Worm (Caenorhabditis elegans): ENCODE measurements around the gene C50B6.1.

- TF ChIP-seq nhr-12 (tag; optimal IDR thresholded peaks at IDR 0.05) (no peak), lin-13 (GFP tag; optimal IDR thresholded peaks at IDR 0.05) (no peak), nhr-77 (tag; optimal IDR thresholded peaks at IDR 0.05) (no peak), ceh-82 (tag; optimal IDR thresholded peaks at IDR 0.05) (no peak), jun-1 (tag; optimal IDR thresholded peaks at IDR 0.05) (no peak)
Observed at ce11 chrV:13345867-13346328, 37.2 kb downstream of the C50B6.1 start, which contains the start of gene twk-43.
